Worm (Caenorhabditis elegans): ENCODE results near the gene ule-4.

ce11 chrIV:13689302-13689880, 41.9 kb upstream of the ule-4 start, which contains the start of gene T23G4.2:
- TF ChIP-seq rnt-1 (tag; optimal IDR thresholded peaks at IDR 0.05) (no peak), ceh-48 (tag; optimal IDR thresholded peaks at IDR 0.05) (no peak)

Data from whole organism, late embryonic.